Fruit fly (Drosophila melanogaster): ENCODE data around the gene FucT6.

DNA sequence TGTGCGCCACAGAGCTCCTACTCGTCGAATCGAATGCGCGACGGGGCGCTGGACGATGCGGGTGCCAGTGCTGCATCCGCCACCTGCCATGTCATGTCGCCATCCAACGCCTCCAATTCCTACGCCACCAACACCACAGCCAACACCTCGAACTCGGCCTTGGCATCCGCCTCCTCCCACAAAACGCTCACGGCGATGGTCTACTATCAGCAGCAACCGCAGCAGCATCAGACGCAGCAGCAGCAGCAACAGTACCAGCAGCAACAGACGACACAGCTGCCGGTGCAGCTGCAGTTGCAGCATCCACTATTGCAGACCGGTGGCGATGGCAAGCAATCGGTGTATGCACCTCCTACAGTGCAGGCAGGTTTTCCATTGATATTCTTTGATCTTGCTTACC, 9.0 kb downstream of the FucT6 start:
- TF ChIP-seq Dll (optimal IDR thresholded peaks at IDR 0.05) (no peak), usp (GFP tag; optimal IDR thresholded peaks at IDR 0.05) (no peak), psq (optimal IDR thresholded peaks at IDR 0.05) (no peak), CG8478 (optimal IDR thresholded peaks at IDR 0.05) (no peak), pan (optimal IDR thresholded peaks at IDR 0.05) (no peak)
